Worm (Caenorhabditis elegans): ENCODE results near the gene hrg-7.

The hrg-7 gene

ce11 chrV:12752407-12752806, 10.6 kb downstream of the hrg-7 start, which contains the start of gene C15C8.8:
TSS of gene C15C8.8 (minus strand) at chrV:12752507.
- TF ChIP-seq ceh-22 (tag; optimal IDR thresholded peaks at IDR 0.05) (no peak), ceh-19 (GFP tag; optimal IDR thresholded peaks at IDR 0.05) (no peak), lim-6 (tag; optimal IDR thresholded peaks at IDR 0.05) (no peak), elt-4 (tag; optimal IDR thresholded peaks at IDR 0.05) (no peak), fkh-10 (GFP tag; optimal IDR thresholded peaks at IDR 0.05) (no peak), lin-11 (tag; optimal IDR thresholded peaks at IDR 0.05) (no peak), ceh-9 (tag; optimal IDR thresholded peaks at IDR 0.05) (no peak), fkh-6 (tag; optimal IDR thresholded peaks at IDR 0.05) (no peak), pha-2 (tag; optimal IDR thresholded peaks at IDR 0.05) (no peak), pha-4 (tag; optimal IDR thresholded peaks at IDR 0.05) (no peak), pat-9 (tag; optimal IDR thresholded peaks at IDR 0.05) (no peak), C38D4.7 (GFP tag; optimal IDR thresholded peaks at IDR 0.05) (no peak), npax-4 (tag; optimal IDR thresholded peaks at IDR 0.05) (no peak), unc-3 (GFP tag; conservative IDR thresholded peaks at IDR 0.05) (no peak), unc-3 (tag; optimal IDR thresholded peaks at IDR 0.05) (no peak), syd-9 (tag; optimal IDR thresholded peaks at IDR 0.05) (no peak), ceh-14 (tag; optimal IDR thresholded peaks at IDR 0.05) (no peak), gmeb-2 (tag; optimal IDR thresholded peaks at IDR 0.05) (no peak), eyg-1 (tag; optimal IDR thresholded peaks at IDR 0.05) (no peak)

ce11 chrV:12754839-12755238, 13.0 kb downstream of the hrg-7 start, which contains the start of gene gpa-13:
TSS of gene gpa-13 (minus strand) at chrV:12754939.
- TF ChIP-seq pag-3 (tag; optimal IDR thresholded peaks at IDR 0.05; ENCODE audit: borderline replicate concordance) (no peak), ceh-9 (tag; optimal IDR thresholded peaks at IDR 0.05) (no peak), Y22D7AL.16 (tag; optimal IDR thresholded peaks at IDR 0.05) (no peak), tbx-2 (tag; optimal IDR thresholded peaks at IDR 0.05) (no peak), madf-2 (tag; optimal IDR thresholded peaks at IDR 0.05) (no peak), fkh-10 (GFP tag; optimal IDR thresholded peaks at IDR 0.05) (no peak), ceh-6 (GFP tag; optimal IDR thresholded peaks at IDR 0.05) (no peak), npax-4 (tag; optimal IDR thresholded peaks at IDR 0.05) (no peak), C08G9.2 (tag; optimal IDR thresholded peaks at IDR 0.05) (no peak)

- no peak for TF ChIP-seq hlh-15 (tag; optimal IDR thresholded peaks at IDR 0.05)
- TF ChIP-seq ceh-45 (GFP tag; IDR thresholded peaks at IDR 0.05): no peak
- no peak for TF ChIP-seq pat-9 (tag; optimal IDR thresholded peaks at IDR 0.05)
- TF ChIP-seq pax-1 (tag; optimal IDR thresholded peaks at IDR 0.05): no peak
- no peak for TF ChIP-seq unc-86 (tag; optimal IDR thresholded peaks at IDR 0.05)
- no peak for TF ChIP-seq eyg-1 (tag; optimal IDR thresholded peaks at IDR 0.05)
These were observed 17.8 kb downstream of the hrg-7 start, which contains the start of gene papl-1 for ce11 chrV:12759660-12760059. TSS of gene papl-1 (minus strand) at chrV:12759760.

ce11 chrV:12760913-12761312, 19.1 kb downstream of the hrg-7 start, which contains the start of gene F18E2.15:
TSS of gene F18E2.15 (minus strand) at chrV:12761013.
- TF ChIP-seq hlh-8 (tag; optimal IDR thresholded peaks at IDR 0.05): no peak
- no peak for TF ChIP-seq unc-42 (tag; optimal IDR thresholded peaks at IDR 0.05)
- TF ChIP-seq tbx-7 (tag; optimal IDR thresholded peaks at IDR 0.05): no peak
- TF ChIP-seq sox-4 (tag; optimal IDR thresholded peaks at IDR 0.05): no peak
- no peak for TF ChIP-seq hlh-6 (tag; optimal IDR thresholded peaks at IDR 0.05)
- TF ChIP-seq madf-2 (tag; optimal IDR thresholded peaks at IDR 0.05): no peak
- TF ChIP-seq pha-2 (tag; optimal IDR thresholded peaks at IDR 0.05): no peak
- no peak for TF ChIP-seq ceh-19 (GFP tag; optimal IDR thresholded peaks at IDR 0.05)
- TF ChIP-seq ceh-48 (tag; optimal IDR thresholded peaks at IDR 0.05): no peak
- TF ChIP-seq ceh-24 (tag; optimal IDR thresholded peaks at IDR 0.05): no peak
- TF ChIP-seq che-1 (tag; optimal IDR thresholded peaks at IDR 0.05): no peak
- no peak for TF ChIP-seq ceh-34 (tag; optimal IDR thresholded peaks at IDR 0.05)
- no peak for TF ChIP-seq ceh-6 (GFP tag; optimal IDR thresholded peaks at IDR 0.05)
- no peak for TF ChIP-seq pag-3 (tag; optimal IDR thresholded peaks at IDR 0.05; ENCODE audit: borderline replicate concordance)
- no peak for TF ChIP-seq ceh-30 (tag; optimal IDR thresholded peaks at IDR 0.05)
- TF ChIP-seq pax-1 (tag; optimal IDR thresholded peaks at IDR 0.05): no peak
- no peak for TF ChIP-seq K02D7.2 (tag; optimal IDR thresholded peaks at IDR 0.05)
- no peak for TF ChIP-seq ceh-14 (tag; optimal IDR thresholded peaks at IDR 0.05)
- TF ChIP-seq hlh-13 (GFP tag; optimal IDR thresholded peaks at IDR 0.05): no peak
- no peak for TF ChIP-seq pat-9 (tag; optimal IDR thresholded peaks at IDR 0.05)

All from whole organism, late embryonic.